Worm (Caenorhabditis elegans) whole organism, L4/young adult: ENCODE results near the gene col-165.
"Not testable (repeated sequence)": the region's sequence is repeated elsewhere in the genome, so short reads cannot be mapped to it uniquely, and the experiment has no call there.

Source experiments
- W03F9.2 ChIP-seq: fragments of 150-350 bp; optimal IDR thresholded peaks from 2 replicates; lab custom pipeline; 2014; ENCODE audit warnings: missing biosample characterization, missing genetic modification characterization
- dao-5 ChIP-seq: sonication (generic microtip); optimal IDR thresholded peaks from 2 replicates; lab custom pipeline; 2016; ENCODE audit warnings: missing genotype, missing genetic modification characterization, moderate library complexity, missing compliant biosample characterization
- him-1 ChIP-seq: sonication (generic microtip); optimal IDR thresholded peaks from 2 replicates; lab custom pipeline; 2016; ENCODE audit warnings: missing genotype, missing genetic modification reagents, missing genetic modification characterization, missing compliant biosample characterization

col-165 gene

ce11 chrX:4353318-4353717 is at the start of gene col-165:
Gene col-165, plus strand, starts transcription at chrX:4353618.
- TF ChIP-seq W03F9.2 (tag; lab: Kevin White, UChicago) (no peak), dao-5 (no peak), him-1 (tag; lab: Kevin White, UChicago) (no peak)

DNA sequence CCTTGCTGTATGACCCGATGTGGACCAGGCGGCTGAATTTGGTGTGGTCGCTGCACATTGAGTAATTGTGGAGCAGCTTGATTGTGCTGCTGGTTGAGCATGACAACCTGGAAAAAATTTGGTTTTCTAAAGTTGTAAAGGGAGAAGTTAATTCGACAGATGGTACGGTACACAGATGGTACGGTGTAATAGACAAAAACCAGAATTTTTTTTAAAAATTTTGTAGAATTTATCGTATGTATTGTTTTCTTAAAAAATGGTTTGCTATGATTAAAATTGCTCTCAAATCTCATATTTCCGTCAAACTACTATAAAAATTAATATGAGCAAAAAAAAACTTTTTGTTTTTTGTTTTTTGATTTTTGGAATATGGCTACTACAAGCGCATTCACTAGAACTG is 46.6 kb upstream of the col-165 start, which contains the start of gene pqn-15:
pqn-15 (minus strand) TSS at position 101 of the 400 bp plus-strand sequence.
- no peak for TF ChIP-seq him-1 (tag; lab: Kevin White, UChicago)
- TF ChIP-seq dao-5: no peak
- TF ChIP-seq W03F9.2 (tag; lab: Kevin White, UChicago): no peak

ce11 chrX:4307559-4308005 is 45.8 kb upstream of the col-165 start:
- TF ChIP-seq dao-5 (no peak), him-1 (tag; lab: Kevin White, UChicago) (no peak), W03F9.2 (tag; lab: Kevin White, UChicago) (no peak)

DNA sequence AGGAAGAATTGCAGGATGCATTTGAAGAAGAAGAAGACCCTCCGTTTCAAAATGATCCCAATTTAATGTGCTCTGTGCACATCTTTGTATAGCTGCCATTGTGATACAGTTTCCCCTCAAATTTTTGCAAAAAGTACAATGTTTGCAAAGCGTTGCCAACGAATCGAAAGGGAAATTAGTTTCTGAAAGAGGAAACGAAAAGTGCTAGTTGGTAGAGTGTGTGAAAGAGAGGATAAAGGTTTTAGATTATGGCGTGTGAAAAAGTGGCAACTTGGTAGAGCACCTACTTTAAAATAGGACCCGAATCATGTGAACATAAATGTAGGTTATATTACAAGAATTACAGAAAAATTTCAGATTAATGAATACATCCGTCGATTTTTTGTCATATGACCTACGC is 41.8 kb upstream of the col-165 start, which contains the start of gene C52B9.8:
C52B9.8 (minus strand) TSS at position 101 of the 400 bp plus-strand sequence.
- TF ChIP-seq W03F9.2 (tag; lab: Kevin White, UChicago) (no peak), dao-5 (no peak), him-1 (tag; lab: Kevin White, UChicago) (no peak)

DNA sequence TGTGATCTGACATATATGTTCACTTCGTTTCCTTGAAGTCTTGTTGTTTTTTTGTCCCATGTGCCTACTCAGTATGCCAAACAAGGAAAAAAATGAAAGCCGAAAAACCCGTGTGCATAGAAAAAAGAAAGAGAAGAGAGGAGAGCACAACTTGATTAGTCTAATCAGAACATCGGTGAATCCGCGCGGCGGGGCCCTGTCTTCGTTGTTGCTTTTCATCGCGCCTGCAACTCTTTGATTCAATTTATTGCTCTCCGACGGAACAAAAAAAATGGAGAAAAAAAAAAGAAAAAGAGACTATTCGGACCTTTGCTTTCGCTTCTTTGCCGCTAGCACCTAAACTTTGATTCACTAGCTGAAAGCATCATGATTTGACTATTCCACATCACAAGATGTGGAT is 38.5 kb upstream of the col-165 start:
- TF ChIP-seq him-1 (tag; lab: Kevin White, UChicago) (no peak), W03F9.2 (tag; lab: Kevin White, UChicago) (no peak), dao-5 (no peak)

DNA sequence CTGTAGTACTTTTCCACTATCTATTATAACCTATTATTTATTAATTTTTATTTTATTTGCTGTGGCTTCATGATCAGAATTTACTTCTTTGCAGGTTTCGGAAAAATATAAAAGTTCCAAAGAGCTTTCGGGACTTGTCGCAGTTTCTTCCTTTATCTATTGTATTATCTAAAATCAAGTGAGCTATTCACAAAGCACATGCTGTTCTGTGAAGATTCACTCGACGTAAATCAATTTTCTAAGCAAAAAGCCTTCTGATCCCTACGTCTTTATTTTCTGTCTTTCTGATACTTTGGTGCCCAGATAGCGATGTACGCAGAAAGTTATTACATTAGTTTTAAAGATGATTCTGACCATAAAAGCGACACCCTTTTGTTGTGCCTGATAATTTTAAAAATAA is 36.3 kb upstream of the col-165 start:
- TF ChIP-seq dao-5: no peak
- TF ChIP-seq W03F9.2 (tag; lab: Kevin White, UChicago): no peak
- TF ChIP-seq him-1 (tag; lab: Kevin White, UChicago): no peak

DNA sequence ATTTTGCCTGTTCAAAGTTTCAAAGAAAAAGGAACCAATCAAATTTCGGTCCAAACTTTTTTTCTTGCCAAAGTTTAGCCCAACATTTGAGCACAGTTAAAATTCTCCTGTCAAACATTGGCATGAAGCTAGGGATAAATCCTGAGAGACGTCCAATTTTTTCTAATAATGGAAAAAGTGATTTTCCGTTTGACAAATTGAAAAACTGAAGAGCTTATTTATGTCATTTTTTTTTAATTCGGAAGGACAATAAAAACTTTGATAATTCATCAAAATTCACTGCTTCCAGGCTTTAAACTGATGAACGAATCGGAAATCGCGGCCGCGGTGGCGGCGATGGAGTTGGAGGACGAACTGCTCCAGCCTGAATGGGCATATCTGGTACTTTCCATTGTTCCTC is 32.9 kb upstream of the col-165 start, which contains the start of gene dop-6:
dop-6 (plus strand) TSS at position 301 of the 400 bp plus-strand sequence.
- TF ChIP-seq dao-5 (no peak), W03F9.2 (tag; lab: Kevin White, UChicago) (no peak), him-1 (tag; lab: Kevin White, UChicago) (no peak)

ce11 chrX:4322847-4323455 is 30.5 kb upstream of the col-165 start:
- TF ChIP-seq him-1 (tag; lab: Kevin White, UChicago): no peak
- TF ChIP-seq dao-5: no peak
- TF ChIP-seq W03F9.2 (tag; lab: Kevin White, UChicago): no peak

- TF ChIP-seq him-1 (tag; lab: Kevin White, UChicago) (no peak), dao-5 (no peak), W03F9.2 (tag; lab: Kevin White, UChicago) (no peak)
These were observed 24.6 kb upstream of the col-165 start, which contains the start of gene C24A8.5 for ce11 chrX:4328816-4329215. Gene C24A8.5, minus strand, starts transcription at chrX:4328916.

DNA sequence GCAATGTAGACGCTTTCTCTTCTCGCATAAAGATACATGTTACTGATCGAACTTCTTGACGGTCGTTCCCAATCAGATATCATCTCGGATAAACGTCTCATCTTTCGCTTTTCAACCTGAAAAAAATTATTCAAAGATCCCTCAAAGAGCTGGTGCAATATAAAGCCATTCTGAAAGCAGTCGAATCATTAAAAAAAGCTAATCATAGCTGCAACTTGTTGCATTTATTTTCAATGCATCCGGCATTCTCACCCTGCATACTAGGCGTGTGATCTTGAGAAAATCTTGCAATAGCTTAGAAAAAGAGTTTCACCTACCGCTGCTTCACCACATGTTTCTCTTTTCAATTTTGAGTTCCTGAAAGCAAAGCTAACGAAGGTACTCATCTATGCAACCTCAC is 21.1 kb upstream of the col-165 start, which contains the start of gene C24A8.6:
C24A8.6 (minus strand) TSS at position 101 of the 400 bp plus-strand sequence.
- not testable (repeated sequence) for TF ChIP-seq dao-5; W03F9.2 (tag; lab: Kevin White, UChicago); him-1 (tag; lab: Kevin White, UChicago)

DNA sequence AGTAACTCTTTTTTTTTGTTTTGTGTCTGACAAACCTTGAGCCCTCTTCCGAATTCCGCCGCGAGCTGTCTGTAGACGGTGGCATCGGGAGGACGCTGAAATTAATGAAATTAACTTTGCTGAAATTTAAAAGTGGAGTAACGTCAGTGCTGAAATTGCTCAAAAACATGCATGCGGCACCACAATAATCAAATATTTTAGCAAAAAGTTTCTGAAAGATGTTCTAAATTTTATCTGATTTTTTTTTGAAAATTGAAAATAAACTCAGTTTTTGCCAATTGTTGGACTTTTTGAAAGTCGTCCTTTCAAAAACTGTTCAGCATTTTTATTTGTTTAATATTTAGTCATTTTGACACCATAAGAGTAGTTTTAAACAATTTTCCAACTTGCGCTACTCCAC is 17.5 kb upstream of the col-165 start, which contains the start of gene cst-2:
cst-2 (minus strand) TSS at position 101 of the 400 bp plus-strand sequence.
- TF ChIP-seq dao-5; him-1 (tag; lab: Kevin White, UChicago); W03F9.2 (tag; lab: Kevin White, UChicago): not testable (repeated sequence)

ce11 chrX:4339332-4339731 is 14.1 kb upstream of the col-165 start, which contains the start of gene cst-1:
Gene cst-1, plus strand, starts transcription at chrX:4339632.
- not testable (repeated sequence) for TF ChIP-seq W03F9.2 (tag; lab: Kevin White, UChicago); dao-5; him-1 (tag; lab: Kevin White, UChicago)

DNA sequence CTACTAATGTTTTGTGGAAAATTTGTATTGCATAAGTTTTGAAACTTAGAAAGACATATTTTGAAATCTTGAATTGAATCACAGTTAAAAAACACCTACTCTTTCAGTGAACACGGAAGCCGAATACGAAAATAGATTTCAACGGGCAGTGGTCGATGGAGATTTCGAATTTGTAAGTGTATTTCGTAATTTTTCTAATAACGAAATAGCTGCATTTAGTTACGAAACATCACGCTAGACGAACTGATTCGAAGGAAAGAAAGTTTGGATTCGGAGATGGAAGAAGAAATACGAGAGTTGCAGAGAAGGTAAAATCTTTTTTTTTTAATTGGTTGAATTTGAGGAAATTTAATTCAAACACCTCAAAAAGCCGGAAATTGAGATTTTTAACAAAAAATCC is 10.7 kb upstream of the col-165 start:
- TF ChIP-seq dao-5: no peak
- TF ChIP-seq W03F9.2 (tag; lab: Kevin White, UChicago): no peak
- TF ChIP-seq him-1 (tag; lab: Kevin White, UChicago): no peak

DNA sequence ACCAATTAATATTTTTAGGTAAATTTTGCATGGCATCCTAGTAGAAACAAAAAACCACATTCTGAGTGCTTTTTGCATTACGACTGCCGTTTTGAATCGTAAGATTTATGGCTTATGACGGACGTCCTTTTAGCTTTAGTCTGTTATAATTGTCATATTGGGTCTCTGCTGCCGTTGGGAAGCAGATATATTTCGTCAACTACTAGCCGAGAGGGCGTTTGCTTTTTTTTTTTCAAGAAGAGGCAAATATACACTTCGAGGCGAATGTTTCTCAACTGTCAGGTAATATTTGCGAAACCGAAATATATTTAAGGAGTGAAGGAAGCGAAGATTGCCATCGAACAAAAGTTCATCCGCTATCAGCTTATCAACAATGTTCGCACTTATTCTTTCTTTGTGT is 9.5 kb upstream of the col-165 start, which contains the start of gene F14H12.3:
F14H12.3 (plus strand) TSS at position 301 of the 400 bp plus-strand sequence.
- TF ChIP-seq him-1 (tag; lab: Kevin White, UChicago): no peak
- no peak for TF ChIP-seq dao-5
- TF ChIP-seq W03F9.2 (tag; lab: Kevin White, UChicago): no peak
